Worm (Caenorhabditis elegans): ENCODE measurements around the gene bbs-8.

DNA sequence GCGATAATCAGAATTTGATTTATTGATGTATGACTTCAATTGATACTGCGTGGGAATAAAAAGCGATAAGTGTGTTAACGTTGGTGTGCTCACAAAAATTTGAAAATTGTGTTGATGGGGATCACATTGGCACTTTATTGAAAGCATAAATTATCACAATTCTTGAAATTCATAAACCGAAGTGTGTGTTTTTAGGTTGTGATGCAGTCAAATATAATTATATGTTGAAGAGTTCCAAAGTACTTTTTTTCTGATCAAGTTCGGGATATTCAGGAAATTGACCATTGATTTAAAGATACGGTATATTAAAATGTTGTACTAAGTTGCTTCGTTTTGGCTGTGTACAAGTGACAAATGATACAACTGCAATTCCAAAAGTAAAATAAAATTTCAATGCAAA, 10.8 kb upstream of the bbs-8 start, which contains the start of gene srh-28:
- TF ChIP-seq scrt-1 (GFP tag; IDR thresholded peaks at IDR 0.05) (no peak), F13C5.2 (tag; optimal IDR thresholded peaks at IDR 0.05) (no peak), ama-1 (optimal IDR thresholded peaks at IDR 0.05) (no peak), sea-1 (GFP tag; conservative IDR thresholded peaks at IDR 0.05) (no peak), ceh-36 (tag; optimal IDR thresholded peaks at IDR 0.05) (no peak), ceh-13 (GFP tag; optimal IDR thresholded peaks at IDR 0.05) (no peak), hmbx-1 (tag; optimal IDR thresholded peaks at IDR 0.05) (no peak), tra-4 (tag; optimal IDR thresholded peaks at IDR 0.05) (no peak), hmg-4 (GFP tag; optimal IDR thresholded peaks at IDR 0.05) (no peak), flt-1 (GFP tag; IDR thresholded peaks at IDR 0.05) (no peak), tbx-37 (GFP tag; conservative IDR thresholded peaks at IDR 0.05) (no peak), tbx-11 (GFP tag; IDR thresholded peaks at IDR 0.05) (no peak)
